Worm (Caenorhabditis elegans) whole organism, L4 larva: ENCODE results near the gene rpl-2.
A peak's percentile ranks its signal among the peaks of the same experiment; 100 is the strongest.

Experiments used
- F10B5.3 ChIP-seq: sonication (generic microtip); optimal IDR thresholded peaks from 2 replicates; lab custom pipeline; 2016; ENCODE audit warnings: mild to moderate bottlenecking, missing genetic modification characterization, missing compliant biosample characterization
- F37D6.2 ChIP-seq: sonication (generic microtip); optimal IDR thresholded peaks from 2 replicates; lab custom pipeline; 2016; ENCODE audit warnings: mild to moderate bottlenecking, missing genetic modification characterization, missing compliant biosample characterization
- F44E2.7 ChIP-seq: fragments of 200-800 bp; sonication (Bioruptor generic); IDR thresholded peaks from 2 replicates; pipeline ENCODE4 v2.1.2; 2022; ENCODE audit warnings: missing genetic modification characterization, missing compliant biosample characterization
- Y75B8A.6 ChIP-seq: fragments of 200-800 bp; sonication (Bioruptor generic); IDR thresholded peaks from 2 replicates; pipeline ENCODE4 v1.3.6; 2022; ENCODE audit warnings: missing genetic modification reagents, missing genetic modification characterization, missing compliant biosample characterization
- aha-1 ChIP-seq: fragments of 150-350 bp; peaks from one replicate; lab custom pipeline; 2014; ENCODE audit warnings: missing biosample characterization, missing genetic modification characterization
- ama-1 ChIP-seq: fragments of 150-350 bp; optimal IDR thresholded peaks from 2 replicates; lab custom pipeline; 2014; ENCODE audit warnings: inconsistent platforms, mixed read lengths
- ceh-28 ChIP-seq: fragments of 150-350 bp; optimal IDR thresholded peaks from 2 replicates; lab custom pipeline; 2014; ENCODE audit warnings: missing biosample characterization, missing genetic modification reagents, missing genetic modification characterization
- cey-2 ChIP-seq: sonication (generic microtip); optimal IDR thresholded peaks from 3 replicates; lab custom pipeline; 2017; ENCODE audit warnings: missing genetic modification characterization, mild to moderate bottlenecking, missing compliant biosample characterization, antibody characterized with exemption, borderline replicate concordance; ENCODE audit not compliant: insufficient read depth
- ctbp-1 ChIP-seq: fragments of 200-800 bp; sonication (Bioruptor generic); IDR thresholded peaks from 2 replicates; pipeline ENCODE4 v1.3.6; 2022; ENCODE audit warnings: missing genetic modification reagents, missing genetic modification characterization, missing compliant biosample characterization
- daf-16 ChIP-seq, 3 experiments: sonication (generic microtip); optimal IDR thresholded peaks; 2 replicates each; lab custom pipeline; 2016 to 2017; ENCODE audit warnings: missing genetic modification characterization in 3 of 3, missing genetic modification reagents in 3 of 3, mild to moderate bottlenecking in 2 of 3, missing compliant biosample characterization in 2 of 3, missing biosample characterization in 1 of 3, moderate library complexity in 1 of 3
- daf-19 ChIP-seq: fragments of 200-800 bp; sonication (Bioruptor generic); conservative IDR thresholded peaks from 2 replicates; pipeline ENCODE4 v1.3.6; 2022; ENCODE audit warnings: missing genetic modification characterization, missing compliant biosample characterization
- daf-8 ChIP-seq: fragments of 200-800 bp; sonication (Bioruptor generic); IDR thresholded peaks from 2 replicates; pipeline ENCODE4 v1.3.6; 2022; ENCODE audit warnings: missing genetic modification characterization, missing compliant biosample characterization
- dmd-6 ChIP-seq: fragments of 200-800 bp; sonication (Bioruptor generic); IDR thresholded peaks from 2 replicates; pipeline ENCODE4 v1.3.6; 2022; ENCODE audit warnings: missing genetic modification reagents, missing genetic modification characterization, missing compliant biosample characterization
- dmd-8 ChIP-seq: fragments of 200-800 bp; sonication (Bioruptor generic); IDR thresholded peaks from 2 replicates; pipeline ENCODE4 v1.3.6; 2022; ENCODE audit warnings: missing genetic modification characterization, missing compliant biosample characterization
- dmd-9 ChIP-seq: fragments of 200-800 bp; sonication (Bioruptor generic); IDR thresholded peaks from 2 replicates; pipeline ENCODE4 v1.3.6; 2022; ENCODE audit warnings: missing genetic modification reagents, missing genetic modification characterization, missing compliant biosample characterization
- dve-1 ChIP-seq: sonication (generic microtip); optimal IDR thresholded peaks from 2 replicates; lab custom pipeline; 2017; ENCODE audit warnings: antibody characterized with exemption, mild to moderate bottlenecking, missing genetic modification characterization, missing compliant biosample characterization; ENCODE audit not compliant: insufficient read depth
- egl-27 ChIP-seq: sonication (generic microtip); optimal IDR thresholded peaks from 3 replicates; lab custom pipeline; 2017; ENCODE audit warnings: missing biosample characterization, missing genetic modification reagents, missing genetic modification characterization
- fkh-10 ChIP-seq: fragments of 150-350 bp; optimal IDR thresholded peaks from 2 replicates; lab custom pipeline; 2014; ENCODE audit warnings: missing biosample characterization, missing genetic modification reagents, missing genetic modification characterization
- gei-8 ChIP-seq: fragments of 200-800 bp; sonication (Bioruptor generic); optimal IDR thresholded peaks from 2 replicates; lab custom pipeline; 2018; ENCODE audit warnings: mild to moderate bottlenecking, missing genetic modification characterization, missing compliant biosample characterization
- hif-1 ChIP-seq, 2 experiments: sonication (generic microtip); optimal IDR thresholded peaks; 2 replicates each; lab custom pipeline; 2016 to 2017; ENCODE audit warnings: missing compliant biosample characterization in 2 of 2, missing genetic modification characterization in 2 of 2, missing genetic modification reagents in 2 of 2, missing genotype in 2 of 2, mild to moderate bottlenecking in 1 of 2
- hlh-11 ChIP-seq: fragments of 200-800 bp; sonication (Bioruptor generic); optimal IDR thresholded peaks from 2 replicates; lab custom pipeline; 2018; ENCODE audit warnings: mild to moderate bottlenecking, missing genetic modification characterization, missing compliant biosample characterization
- hlh-30 ChIP-seq: sonication (generic microtip); optimal IDR thresholded peaks from 2 replicates; lab custom pipeline; 2017; ENCODE audit warnings: antibody characterized with exemption, mild to moderate bottlenecking, missing genetic modification characterization, missing compliant biosample characterization; ENCODE audit not compliant: insufficient read depth
- jun-1 ChIP-seq: fragments of 150-350 bp; optimal IDR thresholded peaks from 2 replicates; lab custom pipeline; 2014; ENCODE audit warnings: missing biosample characterization, missing genetic modification reagents, missing genetic modification characterization
- lim-7 ChIP-seq: fragments of 200-800 bp; sonication (Bioruptor generic); IDR thresholded peaks from 2 replicates; pipeline ENCODE4 v1.3.6; 2022; ENCODE audit warnings: missing genetic modification characterization, missing compliant biosample characterization
- lin-13 ChIP-seq: fragments of 150-350 bp; optimal IDR thresholded peaks from 2 replicates; lab custom pipeline; 2014; ENCODE audit warnings: missing biosample characterization, missing genetic modification reagents, missing genetic modification characterization
- lin-15B ChIP-seq: fragments of 150-350 bp; sonication (generic microtip); optimal IDR thresholded peaks from 3 replicates; lab custom pipeline; 2014; ENCODE audit warnings: missing biosample characterization, missing genetic modification characterization
- mep-1 ChIP-seq: fragments of 150-350 bp; sonication (generic microtip); optimal IDR thresholded peaks from 3 replicates; lab custom pipeline; 2014; ENCODE audit warnings: missing biosample characterization, missing genetic modification characterization
- mxl-2 ChIP-seq: fragments of 200-800 bp; sonication (Bioruptor generic); conservative IDR thresholded peaks from 2 replicates; pipeline ENCODE4 v1.3.6; 2022; ENCODE audit warnings: missing genetic modification reagents, missing genetic modification characterization, missing compliant biosample characterization
- mxl-3 ChIP-seq: fragments of 200-800 bp; sonication (Bioruptor generic); optimal IDR thresholded peaks from 2 replicates; lab custom pipeline; 2018; ENCODE audit warnings: mild to moderate bottlenecking, missing genetic modification characterization, missing compliant biosample characterization
- nhr-102 ChIP-seq: sonication (generic microtip); optimal IDR thresholded peaks from 2 replicates; lab custom pipeline; 2016; ENCODE audit warnings: mild to moderate bottlenecking, missing genetic modification characterization, moderate library complexity, missing compliant biosample characterization
- nhr-111 ChIP-seq: fragments of 200-800 bp; sonication (Bioruptor generic); optimal IDR thresholded peaks from 2 replicates; lab custom pipeline; 2018; ENCODE audit warnings: mild to moderate bottlenecking, missing genetic modification characterization, missing compliant biosample characterization
- nhr-25 ChIP-seq: sonication (generic microtip); optimal IDR thresholded peaks from 2 replicates; lab custom pipeline; 2017; ENCODE audit warnings: missing genetic modification characterization, mild to moderate bottlenecking, missing compliant biosample characterization, antibody characterized with exemption, moderate library complexity, borderline replicate concordance; ENCODE audit not compliant: insufficient read depth
- nhr-28 ChIP-seq: fragments of 150-350 bp; optimal IDR thresholded peaks from 2 replicates; lab custom pipeline; 2014; ENCODE audit warnings: missing biosample characterization, missing genetic modification characterization
- php-3 ChIP-seq: fragments of 200-800 bp; sonication (Bioruptor generic); IDR thresholded peaks from 2 replicates; pipeline ENCODE4 v1.3.6; 2022; ENCODE audit warnings: missing genetic modification reagents, missing genetic modification characterization, missing compliant biosample characterization
- pqm-1 ChIP-seq: sonication (generic microtip); optimal IDR thresholded peaks from 2 replicates; lab custom pipeline; 2017; ENCODE audit warnings: missing biosample characterization, missing genetic modification characterization
- set-16 ChIP-seq: fragments of 200-800 bp; sonication (Bioruptor generic); IDR thresholded peaks from 2 replicates; pipeline ENCODE4 v1.3.6; 2022; ENCODE audit warnings: missing genetic modification reagents, missing genetic modification characterization, missing compliant biosample characterization
- tag-97 ChIP-seq: fragments of 200-800 bp; sonication (Bioruptor generic); IDR thresholded peaks from 2 replicates; pipeline ENCODE4 v1.3.6; 2022; ENCODE audit warnings: missing genetic modification characterization, missing compliant biosample characterization
- vab-7 ChIP-seq: fragments of 200-800 bp; sonication (Bioruptor generic); IDR thresholded peaks from 2 replicates; pipeline ENCODE4 v1.3.6; 2022; ENCODE audit warnings: missing genetic modification reagents, missing genetic modification characterization, missing compliant biosample characterization
- zag-1 ChIP-seq: fragments of 150-350 bp; optimal IDR thresholded peaks from 2 replicates; lab custom pipeline; 2014; ENCODE audit warnings: missing biosample characterization, missing genetic modification characterization
- zip-11 ChIP-seq: fragments of 200-800 bp; sonication (Bioruptor generic); IDR thresholded peaks from 2 replicates; pipeline ENCODE4 v1.3.6; 2022; ENCODE audit warnings: missing genetic modification characterization, missing compliant biosample characterization
- ztf-11 ChIP-seq: fragments of 150-350 bp; optimal IDR thresholded peaks from 2 replicates; lab custom pipeline; 2014; ENCODE audit warnings: missing biosample characterization, missing genetic modification characterization

The rpl-2 gene

DNA sequence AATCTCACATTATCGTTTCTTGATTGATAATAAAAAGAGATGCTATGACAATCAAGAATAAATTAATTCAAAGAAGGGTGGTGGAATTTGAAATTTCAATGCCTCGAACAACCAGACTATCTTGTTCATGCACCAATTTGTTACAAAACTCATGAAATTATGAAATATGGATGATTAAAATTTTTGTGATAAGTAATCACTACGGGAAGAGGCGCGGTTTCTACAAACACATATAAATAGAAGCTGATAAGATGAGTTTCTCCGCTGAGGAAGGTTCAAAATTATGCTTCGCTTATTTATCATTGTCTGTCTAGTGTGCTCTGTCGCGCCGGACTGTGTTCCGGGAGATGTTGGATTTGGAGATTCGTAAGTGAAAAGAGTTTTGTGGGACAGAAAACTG lies 35.0 kb downstream of the rpl-2 start:
- TF ChIP-seq pqm-1 (tag; lab: Kevin White, UChicago) (peak; percentile 48), nhr-102 (tag; lab: Kevin White, UChicago) (no peak)

DNA sequence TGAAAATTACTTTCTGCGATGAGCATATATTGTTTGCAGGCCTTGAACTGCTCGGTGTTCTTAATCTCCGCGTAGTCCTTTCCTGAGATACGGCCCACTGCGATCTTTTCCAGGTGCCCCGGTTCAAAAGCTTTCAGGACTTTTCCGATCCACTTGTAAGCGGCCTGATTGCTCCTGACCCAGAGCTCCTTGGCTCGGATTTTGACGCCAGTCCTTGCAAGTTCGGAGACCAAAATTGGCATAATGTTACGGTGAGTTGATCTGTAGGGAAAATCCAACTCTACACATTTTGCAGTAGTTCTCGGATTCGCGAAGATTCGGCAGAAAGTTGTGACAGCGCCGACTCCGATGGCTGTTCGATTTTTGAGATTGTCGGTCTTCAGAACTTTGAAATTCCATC lies 37.5 kb downstream of the rpl-2 start:
- TF ChIP-seq daf-8 (GFP tag; lab: Robert Waterston, UW), result no peak
- no peak for TF ChIP-seq mxl-3 (GFP tag; lab: Kevin White, UChicago)
- TF ChIP-seq aha-1 (tag; lab: Kevin White, UChicago), result peak; percentile 96
- no peak for TF ChIP-seq mep-1 (tag; lab: Kevin White, UChicago)
- no peak for TF ChIP-seq set-16 (GFP tag; lab: Robert Waterston, UW)
- no peak for TF ChIP-seq dmd-8 (GFP tag; lab: Robert Waterston, UW)
- no peak for TF ChIP-seq hlh-30 (tag; lab: Kevin White, UChicago)
- TF ChIP-seq F10B5.3 (tag; lab: Kevin White, UChicago), result no peak
- TF ChIP-seq ztf-11 (tag; lab: Kevin White, UChicago), result no peak
- 0 out of 2 replicates have a peak, but pooled peaks have one; percentile 70 for TF ChIP-seq F44E2.7 (GFP tag; lab: Robert Waterston, UW)

DNA sequence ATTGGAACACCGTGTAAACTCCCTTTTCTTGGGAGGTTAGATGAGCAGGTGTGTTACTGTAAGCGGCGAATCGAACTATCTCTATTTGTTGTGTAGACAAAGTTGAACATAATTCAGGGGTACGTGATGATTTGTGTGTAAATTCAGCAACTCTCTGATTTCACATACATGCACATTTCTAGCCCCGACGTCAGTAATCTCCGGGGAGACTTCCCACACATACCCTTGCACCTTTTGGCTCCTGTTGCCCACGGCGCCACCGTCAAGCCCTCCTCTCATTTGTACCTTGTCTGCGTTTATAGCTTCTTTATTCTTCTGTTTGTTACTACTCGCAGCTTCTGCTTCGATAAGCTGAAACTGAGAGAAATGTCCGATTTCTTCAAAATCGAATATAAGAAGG lies 39.4 kb downstream of the rpl-2 start, which contains the start of gene Y38H6C.25:
Y38H6C.25 (plus strand) TSS at position 301 of the 400 bp plus-strand sequence.
- TF ChIP-seq F44E2.7 (GFP tag; lab: Robert Waterston, UW) (0 out of 2 replicates have a peak, but pooled peaks have one; percentile 32), nhr-111 (GFP tag; lab: Kevin White, UChicago) (no peak), daf-16 (GFP tag; optimal IDR thresholded peaks at IDR 0.05; lab: Kevin White, UChicago) (no peak), daf-16 (tag; optimal IDR thresholded peaks at IDR 0.05; lab: Kevin White, UChicago) (no peak)

DNA sequence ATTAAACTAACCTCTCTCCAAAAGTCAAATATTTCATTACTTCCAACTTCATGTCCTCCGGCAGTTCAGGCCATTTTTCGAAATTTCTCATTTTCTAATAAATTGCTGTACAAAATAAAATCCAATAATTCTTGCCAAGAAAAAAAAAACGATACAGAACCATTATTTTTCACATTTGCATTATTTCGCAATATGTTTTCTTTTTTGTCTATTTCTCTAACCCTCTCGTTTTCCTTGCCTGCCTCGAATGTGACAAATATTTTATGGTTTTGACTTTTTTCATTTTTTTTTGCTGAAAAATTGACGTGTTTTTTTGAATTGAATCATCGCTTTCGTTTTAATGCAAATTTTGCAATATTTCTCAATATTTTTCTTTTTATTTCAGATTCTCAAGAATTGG lies 42.7 kb downstream of the rpl-2 start, which contains the start of the genes Y38H6C.9 and fbxa-150:
Y38H6C.9 (minus strand) TSS at position 52 of the 400 bp plus-strand sequence.
fbxa-150 (plus strand) TSS at position 380 of the 400 bp plus-strand sequence.
- TF ChIP-seq egl-27 (no peak), zag-1 (tag; lab: Kevin White, UChicago) (no peak), daf-16 (GFP tag; optimal IDR thresholded peaks at IDR 0.05; lab: Kevin White, UChicago) (no peak), daf-16 (tag; optimal IDR thresholded peaks at IDR 0.05; lab: Kevin White, UChicago) (peak; percentile 34), lin-13 (no peak), fkh-10 (peak; percentile 26)

DNA sequence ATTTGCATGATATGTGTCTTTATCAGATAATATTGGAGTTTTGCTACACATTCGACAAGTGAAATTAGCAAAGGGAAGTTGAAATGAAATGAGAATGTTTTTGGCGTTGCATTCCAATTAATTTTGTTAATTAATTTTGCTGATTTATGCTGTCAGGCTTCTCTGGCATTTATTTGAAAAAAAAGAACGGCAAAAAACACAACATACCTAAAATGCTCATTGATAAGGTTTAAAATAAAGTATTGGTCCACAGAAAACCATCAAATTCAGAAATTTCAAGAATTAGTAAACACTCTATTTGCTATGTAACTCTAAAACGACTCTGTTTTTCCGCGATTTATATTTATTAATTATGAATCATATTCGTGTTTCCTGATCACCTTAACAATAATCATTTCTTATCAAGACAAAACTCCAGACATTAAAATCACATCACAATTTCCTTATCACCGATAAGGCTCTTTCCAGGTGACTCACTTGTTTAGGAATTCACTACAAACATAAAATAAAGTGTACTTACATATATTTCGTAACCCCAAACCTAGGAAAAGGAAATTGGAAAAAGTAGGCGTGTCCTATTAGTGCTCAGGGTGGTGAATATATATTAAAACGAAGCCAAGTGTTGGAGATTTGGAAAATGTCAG lies 46.4 kb downstream of the rpl-2 start, which contains the start of the genes srh-166 and Y38H6C.24:
srh-166 (minus strand) TSS at position 51 of the 644 bp plus-strand sequence.
Y38H6C.24 (plus strand) TSS at position 620 of the 644 bp plus-strand sequence.
- TF ChIP-seq set-16 (GFP tag; lab: Robert Waterston, UW), result no peak
- no peak for TF ChIP-seq daf-19 (GFP tag; lab: Robert Waterston, UW)
- TF ChIP-seq hif-1 (tag; optimal IDR thresholded peaks at IDR 0.05; lab: Kevin White, UChicago), result no peak
- no peak for TF ChIP-seq ama-1 (lab: Kevin White, UChicago)
- TF ChIP-seq Y75B8A.6 (GFP tag; lab: Robert Waterston, UW), result no peak
- TF ChIP-seq dmd-8 (GFP tag; lab: Robert Waterston, UW), result no peak
- no peak for TF ChIP-seq mxl-2 (GFP tag; lab: Robert Waterston, UW)
- TF ChIP-seq php-3 (GFP tag; lab: Robert Waterston, UW), result peak; percentile 68
- TF ChIP-seq cey-2, result no peak
- TF ChIP-seq ceh-28, result no peak
- TF ChIP-seq dmd-9, result no peak
- no peak for TF ChIP-seq tag-97 (GFP tag; lab: Robert Waterston, UW)
- TF ChIP-seq daf-16 (GFP tag; optimal IDR thresholded peaks at IDR 0.05; lab: Kevin White, UChicago), result no peak
- peak; percentile 60 for TF ChIP-seq daf-16 (tag; optimal IDR thresholded peaks at IDR 0.05; lab: Kevin White, UChicago)
- TF ChIP-seq nhr-25, result no peak
- peak; percentile 84 for TF ChIP-seq nhr-28 (tag; lab: Kevin White, UChicago)
- no peak for TF ChIP-seq F37D6.2 (tag; lab: Kevin White, UChicago)
- no peak for TF ChIP-seq vab-7
- TF ChIP-seq zip-11, result no peak
- TF ChIP-seq dve-1 (tag; lab: Kevin White, UChicago), result no peak
- TF ChIP-seq lin-15B (tag; lab: Kevin White, UChicago), result no peak
- peak; percentile 44; the same call in 1 of the 2 replicates for TF ChIP-seq dmd-6 (GFP tag; lab: Robert Waterston, UW)
- no peak for TF ChIP-seq hlh-11 (tag; lab: Kevin White, UChicago)
- TF ChIP-seq lim-7 (GFP tag; lab: Robert Waterston, UW), result no peak
- TF ChIP-seq jun-1, result no peak
- TF ChIP-seq gei-8, result no peak
- no peak for TF ChIP-seq ctbp-1 (GFP tag; lab: Robert Waterston, UW)
